Worm (Caenorhabditis elegans) whole organism, early embryonic: ENCODE measurements around the gene Y6D1A.1.

Source experiments
- F13C5.2 ChIP-seq: sonication (generic microtip); optimal IDR thresholded peaks from 2 replicates; lab custom pipeline; 2017; ENCODE audit warnings: mild to moderate bottlenecking, missing genetic modification characterization, inconsistent platforms, missing compliant biosample characterization
- aly-1 ChIP-seq: sonication (generic microtip); optimal IDR thresholded peaks from 2 replicates; lab custom pipeline; 2016; ENCODE audit warnings: missing genetic modification characterization, missing compliant biosample characterization
- ama-1 ChIP-seq: fragments of 150-350 bp; optimal IDR thresholded peaks from 2 replicates; lab custom pipeline; 2014
- ets-7 ChIP-seq: sonication (generic microtip); optimal IDR thresholded peaks from 2 replicates; lab custom pipeline; 2016; ENCODE audit warnings: missing genotype, missing genetic modification characterization, missing compliant biosample characterization
- flt-1 ChIP-seq: fragments of 200-800 bp; sonication (Bioruptor generic); IDR thresholded peaks from 2 replicates; pipeline ENCODE4 v1.3.6; 2022; ENCODE audit warnings: missing genetic modification characterization, missing compliant biosample characterization
- hmbx-1 ChIP-seq: sonication (generic microtip); optimal IDR thresholded peaks from 2 replicates; lab custom pipeline; 2016; ENCODE audit warnings: mild to moderate bottlenecking, missing genetic modification characterization, missing compliant biosample characterization
- hnd-1 ChIP-seq: sonication (generic microtip); optimal IDR thresholded peaks from 2 replicates; lab custom pipeline; 2016; ENCODE audit warnings: missing genetic modification characterization, missing compliant biosample characterization
- sea-1 ChIP-seq: fragments of 200-800 bp; sonication (Bioruptor generic); conservative IDR thresholded peaks from 2 replicates; pipeline ENCODE4 v1.3.6; 2022; ENCODE audit warnings: missing genetic modification characterization, missing compliant biosample characterization
- tbx-37 ChIP-seq: fragments of 200-800 bp; sonication (Bioruptor generic); conservative IDR thresholded peaks from 2 replicates; pipeline ENCODE4 v1.3.6; 2022; ENCODE audit warnings: missing genetic modification reagents, missing genetic modification characterization, missing compliant biosample characterization

- no peak for TF ChIP-seq flt-1
- TF ChIP-seq hmbx-1 (tag; lab: Kevin White, UChicago), result no peak
- no peak for TF ChIP-seq sea-1 (GFP tag; lab: Robert Waterston, UW)
- TF ChIP-seq hnd-1, result no peak
- TF ChIP-seq tbx-37, result no peak
- no peak for TF ChIP-seq ets-7 (tag; lab: Kevin White, UChicago)
- TF ChIP-seq ama-1 (lab: Kevin White, UChicago), result no peak
- no peak for TF ChIP-seq F13C5.2 (tag; lab: Kevin White, UChicago)
- TF ChIP-seq aly-1 (tag; lab: Kevin White, UChicago), result no peak
Observed at ce11 chrII:11794392-11794791, 29.0 kb downstream of the Y6D1A.1 start.
